Worm (Caenorhabditis elegans) whole organism, early embryonic: ENCODE data around the gene Y11D7A.19.

Experiments used
- aly-1 ChIP-seq: sonication (generic microtip); optimal IDR thresholded peaks from 2 replicates; lab custom pipeline; 2016; ENCODE audit warnings: missing genetic modification characterization, missing compliant biosample characterization
- ama-1 ChIP-seq: fragments of 150-350 bp; optimal IDR thresholded peaks from 2 replicates; lab custom pipeline; 2014
- ceh-13 ChIP-seq: fragments of 200-800 bp; sonication (Bioruptor generic); optimal IDR thresholded peaks from 2 replicates; lab custom pipeline; 2018; ENCODE audit warnings: mild to moderate bottlenecking, missing genetic modification characterization, missing compliant biosample characterization
- ceh-36 ChIP-seq: sonication (generic microtip); optimal IDR thresholded peaks from 2 replicates; lab custom pipeline; 2016; ENCODE audit warnings: missing genetic modification characterization, inconsistent platforms, missing compliant biosample characterization
- ets-7 ChIP-seq: sonication (generic microtip); optimal IDR thresholded peaks from 2 replicates; lab custom pipeline; 2016; ENCODE audit warnings: missing genotype, missing genetic modification characterization, missing compliant biosample characterization
- flt-1 ChIP-seq: fragments of 200-800 bp; sonication (Bioruptor generic); IDR thresholded peaks from 2 replicates; pipeline ENCODE4 v1.3.6; 2022; ENCODE audit warnings: missing genetic modification characterization, missing compliant biosample characterization
- hmbx-1 ChIP-seq: sonication (generic microtip); optimal IDR thresholded peaks from 2 replicates; lab custom pipeline; 2016; ENCODE audit warnings: mild to moderate bottlenecking, missing genetic modification characterization, missing compliant biosample characterization
- hmg-4 ChIP-seq: fragments of 200-800 bp; sonication (Bioruptor generic); optimal IDR thresholded peaks from 2 replicates; lab custom pipeline; 2018; ENCODE audit warnings: mild to moderate bottlenecking, missing genetic modification characterization, missing compliant biosample characterization
- hnd-1 ChIP-seq: sonication (generic microtip); optimal IDR thresholded peaks from 2 replicates; lab custom pipeline; 2016; ENCODE audit warnings: missing genetic modification characterization, missing compliant biosample characterization
- scrt-1 ChIP-seq: fragments of 200-800 bp; sonication (Bioruptor generic); IDR thresholded peaks from 2 replicates; pipeline ENCODE4 v1.3.6; 2022; ENCODE audit warnings: missing genetic modification characterization, missing compliant biosample characterization
- sea-1 ChIP-seq: fragments of 200-800 bp; sonication (Bioruptor generic); conservative IDR thresholded peaks from 2 replicates; pipeline ENCODE4 v1.3.6; 2022; ENCODE audit warnings: missing genetic modification characterization, missing compliant biosample characterization
- tra-4 ChIP-seq: sonication (generic microtip); optimal IDR thresholded peaks from 2 replicates; lab custom pipeline; 2017; ENCODE audit warnings: missing genetic modification characterization, missing compliant biosample characterization

DNA sequence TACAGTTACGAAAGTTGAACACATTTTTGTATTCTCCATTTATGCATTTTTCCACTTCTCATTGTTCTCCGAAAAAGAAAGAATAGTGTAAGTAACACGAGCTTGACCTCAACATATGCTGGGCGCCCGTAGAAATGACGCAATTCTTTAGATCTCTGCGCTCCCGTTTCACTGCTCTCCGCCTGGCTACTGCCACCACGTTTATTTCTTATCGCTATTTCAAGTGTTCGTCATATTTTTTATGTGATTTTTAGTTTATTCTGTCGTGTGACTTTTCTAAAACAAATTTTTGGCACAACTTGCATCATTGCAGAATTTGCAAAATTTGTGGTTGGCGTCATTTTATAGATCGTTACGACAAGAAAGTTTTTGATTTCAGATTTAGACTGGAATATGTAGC lies 49.4 kb downstream of the Y11D7A.19 start:
- TF ChIP-seq ama-1 (lab: Kevin White, UChicago) (no peak), aly-1 (tag; lab: Kevin White, UChicago) (no peak), ets-7 (tag; lab: Kevin White, UChicago) (no peak), sea-1 (GFP tag; lab: Robert Waterston, UW) (no peak), hmg-4 (no peak), ceh-13 (GFP tag; lab: Kevin White, UChicago) (no peak), tra-4 (no peak), flt-1 (GFP tag; lab: Robert Waterston, UW) (no peak), hmbx-1 (tag; lab: Kevin White, UChicago) (no peak), scrt-1 (GFP tag; lab: Robert Waterston, UW) (no peak), ceh-36 (no peak), hnd-1 (tag; lab: Kevin White, UChicago) (no peak)
